Worm (Caenorhabditis elegans): ENCODE results near the gene haf-2.
A peak's percentile ranks its signal among the peaks of the same experiment; 100 is the strongest.

Gene haf-2

ce11 chrII:7393922-7394689 is 37.9 kb upstream of the haf-2 start (continued):
- TF ChIP-seq irx-1 (tag; optimal IDR thresholded peaks at IDR 0.05): no peak
- TF ChIP-seq pag-3 (tag; optimal IDR thresholded peaks at IDR 0.05; ENCODE audit: borderline replicate concordance, insufficient read depth): no peak
- peak; percentile 4 for TF ChIP-seq lin-13 (GFP tag; optimal IDR thresholded peaks at IDR 0.05)
- TF ChIP-seq nhr-85 (tag): peak; percentile 81

- no peak for TF ChIP-seq egl-13 (tag; optimal IDR thresholded peaks at IDR 0.05)
- TF ChIP-seq blmp-1 (tag; optimal IDR thresholded peaks at IDR 0.05): peak; percentile 37
- no peak for TF ChIP-seq efl-1 (optimal IDR thresholded peaks at IDR 0.05)
- peak in 1 of 2 experiments; percentile 72 for TF ChIP-seq efl-1 (GFP tag; optimal IDR thresholded peaks at IDR 0.05 in 1 of 2)
- peak; percentile 15 for TF ChIP-seq ztf-4 (tag; optimal IDR thresholded peaks at IDR 0.05)
- TF ChIP-seq elt-3 (tag; optimal IDR thresholded peaks at IDR 0.05): peak in 1 of 6 experiments; percentile 7
These were observed 37.2 kb upstream of the haf-2 start for ce11 chrII:7393393-7393792.

- peak; percentile 75 for TF ChIP-seq zip-4 (GFP tag; optimal IDR thresholded peaks at IDR 0.05)
- TF ChIP-seq nhr-47 (tag; optimal IDR thresholded peaks at IDR 0.05): peak; percentile 36
- TF ChIP-seq lin-13 (GFP tag; optimal IDR thresholded peaks at IDR 0.05): no peak
- TF ChIP-seq zag-1 (tag; optimal IDR thresholded peaks at IDR 0.05): no peak
- TF ChIP-seq unc-130 (tag; optimal IDR thresholded peaks at IDR 0.05): no peak
- peak; percentile 53 for TF ChIP-seq xbp-1 (tag; optimal IDR thresholded peaks at IDR 0.05)
- TF ChIP-seq isw-1 (GFP tag; IDR thresholded peaks at IDR 0.05): peak; percentile 24; the same call in 1 of the 2 replicates
- TF ChIP-seq nhr-90 (tag; optimal IDR thresholded peaks at IDR 0.05; ENCODE audit: poor library complexity): peak; percentile 33
- peak in 2 of 3 experiments; percentile 1 to 3 for TF ChIP-seq dpl-1 (GFP tag; optimal IDR thresholded peaks at IDR 0.05)
- TF ChIP-seq efl-1 (optimal IDR thresholded peaks at IDR 0.05): peak; percentile 42 to 62
- TF ChIP-seq efl-1 (GFP tag; optimal IDR thresholded peaks at IDR 0.05 in 1 of 2): peak; percentile 12 to 93
- TF ChIP-seq nhr-77 (tag; optimal IDR thresholded peaks at IDR 0.05): no peak
- peak; percentile 50 to 76 (median 71) for TF ChIP-seq ceh-82 (tag; optimal IDR thresholded peaks at IDR 0.05)
- peak; percentile 34 to 44 for TF ChIP-seq lin-35 (GFP tag; optimal IDR thresholded peaks at IDR 0.05)
- peak; percentile 66 for TF ChIP-seq nhr-20 (tag; optimal IDR thresholded peaks at IDR 0.05)
- peak; percentile 52 for TF ChIP-seq fkh-8 (tag; optimal IDR thresholded peaks at IDR 0.05)
- TF ChIP-seq nhr-237 (tag; optimal IDR thresholded peaks at IDR 0.05): peak; percentile 53
- TF ChIP-seq rnt-1 (tag; optimal IDR thresholded peaks at IDR 0.05): peak; percentile 38
- no peak for TF ChIP-seq pag-3 (tag; optimal IDR thresholded peaks at IDR 0.05; ENCODE audit: borderline replicate concordance, insufficient read depth)
- peak; percentile 82 for TF ChIP-seq nhr-85 (tag)
- peak; percentile 32; the same call in 1 of the 2 replicates for TF ChIP-seq nhr-19 (GFP tag; conservative IDR thresholded peaks at IDR 0.05)
- no peak for TF ChIP-seq pqm-1 (tag; optimal IDR thresholded peaks at IDR 0.05)
- peak in 1 of 2 experiments; percentile 42 for TF ChIP-seq mdl-1 (tag; optimal IDR thresholded peaks at IDR 0.05)
- peak; percentile 33 for TF ChIP-seq swsn-7 (tag; optimal IDR thresholded peaks at IDR 0.05)
- peak; percentile 46 to 68 for TF ChIP-seq egl-27 (tag; optimal IDR thresholded peaks at IDR 0.05)
- TF ChIP-seq lsy-2 (tag; optimal IDR thresholded peaks at IDR 0.05): peak; percentile 6 to 69
- TF ChIP-seq nhr-71 (tag; optimal IDR thresholded peaks at IDR 0.05): peak; percentile 77
- TF ChIP-seq snu-23 (GFP tag; optimal IDR thresholded peaks at IDR 0.05): peak; percentile 67
- peak; percentile 87 for TF ChIP-seq lin-14 (GFP tag; optimal IDR thresholded peaks at IDR 0.05)
- TF ChIP-seq skn-1 (tag; optimal IDR thresholded peaks at IDR 0.05): peak; percentile 76
- TF ChIP-seq blmp-1 (tag; optimal IDR thresholded peaks at IDR 0.05): peak; percentile 57
- peak; percentile 37 for TF ChIP-seq tbx-2 (tag; optimal IDR thresholded peaks at IDR 0.05)
These were observed 35.9 kb upstream of the haf-2 start for ce11 chrII:7392052-7392694.

Data from whole organism, L1 larva.